Fruit fly (Drosophila melanogaster) whole organism, wandering third instar larva: ENCODE measurements around the gene Rab5.

Source experiments
- Abd-B ChIP-seq: fragments of >200 bp; optimal IDR thresholded peaks from 2 replicates; lab custom pipeline; 2017; ENCODE audit warnings: missing biosample characterization, missing genetic modification characterization
- CG9705 ChIP-seq: fragments of 200-800 bp; sonication (Bioruptor generic); optimal IDR thresholded peaks from 2 replicates; lab custom pipeline; 2018; ENCODE audit warnings: missing biosample characterization, mild to moderate bottlenecking, missing genetic modification characterization
- Dfd ChIP-seq: fragments of >200 bp; optimal IDR thresholded peaks from 2 replicates; lab custom pipeline; 2017; ENCODE audit warnings: missing biosample characterization, missing genetic modification characterization
- HLH106 ChIP-seq: fragments of 200-800 bp; optimal IDR thresholded peaks from 3 replicates; lab custom pipeline; 2019; ENCODE audit warnings: missing biosample characterization, mild to moderate bottlenecking, missing genetic modification characterization, moderate library complexity
- Hnf4 ChIP-seq: fragments of 200-800 bp; sonication (Bioruptor generic); optimal IDR thresholded peaks from 2 replicates; lab custom pipeline; 2016; ENCODE audit warnings: missing biosample characterization, mild to moderate bottlenecking, missing genetic modification characterization
- Hr78 ChIP-seq: fragments of >200 bp; optimal IDR thresholded peaks from 2 replicates; lab custom pipeline; 2017; ENCODE audit warnings: missing biosample characterization, missing genetic modification characterization
- Myc ChIP-seq: fragments of >200 bp; optimal IDR thresholded peaks from 2 replicates; lab custom pipeline; 2017
- dsf ChIP-seq: sonication (Bioruptor generic); optimal IDR thresholded peaks from 2 replicates; lab custom pipeline; 2016; ENCODE audit warnings: missing biosample characterization, missing genetic modification characterization, borderline replicate concordance
- ey ChIP-seq: fragments of 200-800 bp; sonication (Bioruptor generic); optimal IDR thresholded peaks from 2 replicates; lab custom pipeline; 2016; ENCODE audit warnings: missing biosample characterization, missing genetic modification characterization
- h ChIP-seq: fragments of 200-800 bp; sonication (Bioruptor generic); optimal IDR thresholded peaks from 3 replicates; lab custom pipeline; 2016; ENCODE audit warnings: missing biosample characterization, mild to moderate bottlenecking, missing genetic modification characterization
- psq ChIP-seq: fragments of 200-800 bp; sonication (Bioruptor generic); optimal IDR thresholded peaks from 3 replicates; lab custom pipeline; 2017; ENCODE audit warnings: missing biosample characterization, mild to moderate bottlenecking, missing genetic modification characterization, moderate library complexity
- tai ChIP-seq: sonication (Bioruptor generic); optimal IDR thresholded peaks from 2 replicates; lab custom pipeline; 2016; ENCODE audit warnings: missing biosample characterization, missing genetic modification characterization
- usp ChIP-seq: fragments of >200 bp; optimal IDR thresholded peaks from 2 replicates; lab custom pipeline; 2017; ENCODE audit warnings: missing biosample characterization, missing genetic modification characterization
- woc ChIP-seq: sonication (Bioruptor generic); optimal IDR thresholded peaks from 2 replicates; lab custom pipeline; 2016; ENCODE audit warnings: missing biosample characterization, mild to moderate bottlenecking, missing genetic modification characterization

dm6 chr2L:2370352-2370751, 5.3 kb upstream of the Rab5 start:
- TF ChIP-seq dsf (GFP tag; lab: Kevin White, UChicago): no peak
- TF ChIP-seq h: no peak
- no peak for TF ChIP-seq ey
- TF ChIP-seq Hr78 (GFP tag; lab: Kevin White, UChicago): no peak
- TF ChIP-seq Myc (lab: Kevin White, UChicago): no peak
- TF ChIP-seq usp: no peak
- no peak for TF ChIP-seq psq (GFP tag; lab: Kevin White, UChicago)
- TF ChIP-seq Dfd (GFP tag; lab: Kevin White, UChicago): no peak
- TF ChIP-seq Abd-B (GFP tag; lab: Kevin White, UChicago): no peak
- no peak for TF ChIP-seq HLH106 (tag; lab: Kevin White, UChicago)
- no peak for TF ChIP-seq tai (GFP tag; lab: Kevin White, UChicago)
- no peak for TF ChIP-seq CG9705 (GFP tag; lab: Kevin White, UChicago)
- no peak for TF ChIP-seq woc (GFP tag; lab: Kevin White, UChicago)
- no peak for TF ChIP-seq Hnf4 (GFP tag; lab: Kevin White, UChicago)
